Fruit fly (Drosophila melanogaster) whole organism, embryonic: Measurements from ENCODE around the gene ckd.

Source experiments
- CG10147 ChIP-seq: fragments of 200-800 bp; sonication (Bioruptor generic); optimal IDR thresholded peaks from 2 replicates; lab custom pipeline; 2019; ENCODE audit warnings: missing biosample characterization, mild to moderate bottlenecking, missing genetic modification characterization, moderate library complexity
- CG11696 ChIP-seq: fragments of 200-800 bp; sonication (Bioruptor generic); IDR thresholded peaks from 2 replicates; pipeline ENCODE4 v1.3.6; 2022; ENCODE audit warnings: missing biosample characterization, missing genetic modification characterization
- CG12236 ChIP-seq: fragments of 200-800 bp; sonication (Bioruptor generic); optimal IDR thresholded peaks from 2 replicates; lab custom pipeline; 2016; ENCODE audit warnings: missing biosample characterization, missing genetic modification characterization
- CG13624 ChIP-seq: fragments of 200-800 bp; sonication (Bioruptor generic); optimal IDR thresholded peaks from 2 replicates; lab custom pipeline; 2016; ENCODE audit warnings: missing biosample characterization, missing genetic modification characterization
- CG15601 ChIP-seq: fragments of 200-800 bp; sonication (Bioruptor generic); optimal IDR thresholded peaks from 3 replicates; lab custom pipeline; 2019; ENCODE audit warnings: missing biosample characterization, mild to moderate bottlenecking, missing genetic modification characterization, moderate library complexity
- CG17359 ChIP-seq: fragments of 200-800 bp; sonication (Bioruptor generic); optimal IDR thresholded peaks from 3 replicates; lab custom pipeline; 2018; ENCODE audit warnings: missing biosample characterization, mild to moderate bottlenecking, missing genetic modification characterization, moderate library complexity
- CG1792 ChIP-seq: fragments of 200-800 bp; sonication (Bioruptor generic); optimal IDR thresholded peaks from 2 replicates; lab custom pipeline; 2016; ENCODE audit warnings: missing biosample characterization, missing genetic modification characterization
- CG1832 ChIP-seq: fragments of 200-800 bp; sonication (Bioruptor generic); optimal IDR thresholded peaks from 2 replicates; lab custom pipeline; 2017; ENCODE audit warnings: missing biosample characterization, mild to moderate bottlenecking, missing genetic modification characterization, inconsistent platforms
- CG2199 ChIP-seq: fragments of 200-800 bp; sonication (Bioruptor generic); IDR thresholded peaks from 3 replicates; pipeline ENCODE4 v1.3.6; 2022; ENCODE audit warnings: missing biosample characterization, missing genetic modification characterization
- CG31224 ChIP-seq: fragments of 200-800 bp; sonication (Bioruptor generic); IDR thresholded peaks from 2 replicates; pipeline ENCODE4 v1.3.6; 2022; ENCODE audit warnings: missing biosample characterization, missing genetic modification characterization
- CG31365 ChIP-seq: fragments of 200-800 bp; sonication (Bioruptor generic); optimal IDR thresholded peaks from 2 replicates; lab custom pipeline; 2018; ENCODE audit warnings: missing biosample characterization, mild to moderate bottlenecking, missing genetic modification characterization
- CG31388 ChIP-seq: fragments of 200-800 bp; sonication (Bioruptor generic); optimal IDR thresholded peaks from 2 replicates; lab custom pipeline; 2016; ENCODE audit warnings: missing biosample characterization, missing genetic modification characterization
- CG3163 ChIP-seq: fragments of 200-800 bp; sonication (Bioruptor generic); optimal IDR thresholded peaks from 3 replicates; lab custom pipeline; 2016; ENCODE audit warnings: missing biosample characterization, missing genetic modification characterization
- CG32767 ChIP-seq: fragments of 200-800 bp; sonication (Bioruptor generic); IDR thresholded peaks from 2 replicates; pipeline ENCODE4 v1.3.6; 2022; ENCODE audit warnings: missing biosample characterization, missing genetic modification characterization
- CG3407 ChIP-seq: fragments of 200-800 bp; sonication (Bioruptor generic); optimal IDR thresholded peaks from 2 replicates; lab custom pipeline; 2018; ENCODE audit warnings: missing biosample characterization, mild to moderate bottlenecking, missing genetic modification characterization
- CG34422 ChIP-seq: fragments of 200-800 bp; sonication (Bioruptor generic); IDR thresholded peaks from 3 replicates; pipeline ENCODE4 v1.3.6; 2022; ENCODE audit warnings: missing biosample characterization, missing genetic modification characterization
- CG4617 ChIP-seq: fragments of 200-800 bp; sonication (Bioruptor generic); optimal IDR thresholded peaks from 3 replicates; lab custom pipeline; 2016; ENCODE audit warnings: missing biosample characterization, missing genetic modification characterization, borderline replicate concordance
- CG4730 ChIP-seq: fragments of 200-800 bp; sonication (Bioruptor generic); IDR thresholded peaks from 2 replicates; pipeline ENCODE4 v1.3.6; 2022; ENCODE audit warnings: missing biosample characterization, missing genetic modification characterization
- CG6254 ChIP-seq: fragments of 200-800 bp; sonication (Bioruptor generic); optimal IDR thresholded peaks from 3 replicates; lab custom pipeline; 2017; ENCODE audit warnings: mild to moderate bottlenecking, missing biosample characterization, missing genetic modification reagents, missing genetic modification characterization
- CG6683 ChIP-seq: fragments of 200-800 bp; sonication (Bioruptor generic); optimal IDR thresholded peaks from 2 replicates; lab custom pipeline; 2017; ENCODE audit warnings: missing biosample characterization, mild to moderate bottlenecking, missing genetic modification characterization, missing genetic modification reagents
- CG9797 ChIP-seq: fragments of 200-800 bp; sonication (Bioruptor generic); optimal IDR thresholded peaks from 3 replicates; lab custom pipeline; 2018; ENCODE audit warnings: missing biosample characterization, mild to moderate bottlenecking, missing genetic modification characterization
- CTCF ChIP-seq: fragments of 200-800 bp; sonication (Bioruptor generic); optimal IDR thresholded peaks from 2 replicates; lab custom pipeline; 2017; ENCODE audit warnings: missing biosample characterization, mild to moderate bottlenecking, missing genetic modification characterization, moderate library complexity
- Camta ChIP-seq: fragments of 200-800 bp; sonication (Bioruptor generic); optimal IDR thresholded peaks from 2 replicates; lab custom pipeline; 2016; ENCODE audit warnings: missing biosample characterization, missing genetic modification characterization
- CkIIα-i1 ChIP-seq: fragments of 200-800 bp; sonication (Bioruptor generic); IDR thresholded peaks from 2 replicates; pipeline ENCODE4 v1.3.6; 2022; ENCODE audit warnings: missing biosample characterization, missing genetic modification characterization
- Dip2 ChIP-seq: fragments of 200-800 bp; sonication (Bioruptor generic); IDR thresholded peaks from 2 replicates; pipeline ENCODE4 v1.3.6; 2022; ENCODE audit warnings: missing biosample characterization, missing genetic modification characterization
- Dll ChIP-seq: fragments of 200-800 bp; sonication (Bioruptor generic); IDR thresholded peaks from 4 replicates; pipeline ENCODE4 v1.3.6; 2022; ENCODE audit warnings: missing biosample characterization, missing genetic modification characterization; ENCODE audit not compliant: partially characterized antibody
- E2f2 ChIP-seq: fragments of 200-800 bp; sonication (Bioruptor generic); IDR thresholded peaks from 2 replicates; pipeline ENCODE4 v1.3.6; 2022; ENCODE audit warnings: missing biosample characterization, missing genetic modification characterization
- Elba2 ChIP-seq: fragments of 200-800 bp; sonication (Bioruptor generic); optimal IDR thresholded peaks from 3 replicates; lab custom pipeline; 2016; ENCODE audit warnings: missing biosample characterization, missing genetic modification characterization
- HHEX ChIP-seq: fragments of 200-800 bp; sonication (Bioruptor generic); optimal IDR thresholded peaks from 3 replicates; lab custom pipeline; 2017; ENCODE audit warnings: missing biosample characterization, mild to moderate bottlenecking, missing genetic modification characterization, missing genetic modification reagents
- Hmr ChIP-seq: fragments of 200-800 bp; sonication (Bioruptor generic); optimal IDR thresholded peaks from 3 replicates; lab custom pipeline; 2017; ENCODE audit warnings: mild to moderate bottlenecking, missing biosample characterization, missing genetic modification reagents, missing genetic modification characterization
- Hmx ChIP-seq: fragments of 200-800 bp; sonication (Bioruptor generic); optimal IDR thresholded peaks from 2 replicates; lab custom pipeline; 2016; ENCODE audit warnings: missing biosample characterization, missing genetic modification characterization
- Hsf ChIP-seq: fragments of 200-800 bp; sonication (Bioruptor generic); optimal IDR thresholded peaks from 3 replicates; lab custom pipeline; 2016; ENCODE audit warnings: missing biosample characterization, missing genetic modification characterization
- NK7.1 ChIP-seq: fragments of 200-800 bp; sonication (Bioruptor generic); optimal IDR thresholded peaks from 3 replicates; lab custom pipeline; 2016; ENCODE audit warnings: missing biosample characterization, missing genetic modification characterization
- Nf-YB ChIP-seq: fragments of 200-800 bp; sonication (Bioruptor generic); optimal IDR thresholded peaks from 3 replicates; lab custom pipeline; 2019; ENCODE audit warnings: missing biosample characterization, mild to moderate bottlenecking, missing genetic modification characterization, moderate library complexity
- Sin3A ChIP-seq: fragments of >200 bp; optimal IDR thresholded peaks from 2 replicates; lab custom pipeline; 2018
- ap ChIP-seq: fragments of 200-800 bp; sonication (Bioruptor generic); IDR thresholded peaks from 2 replicates; pipeline ENCODE4 v1.3.6; 2022; ENCODE audit warnings: missing biosample characterization, missing genetic modification characterization
- btn ChIP-seq: fragments of 200-800 bp; sonication (Bioruptor generic); optimal IDR thresholded peaks from 2 replicates; lab custom pipeline; 2016; ENCODE audit warnings: missing biosample characterization, missing genetic modification characterization
- caup ChIP-seq: fragments of 200-800 bp; sonication (Bioruptor generic); optimal IDR thresholded peaks from 3 replicates; lab custom pipeline; 2017; ENCODE audit warnings: missing biosample characterization, mild to moderate bottlenecking, missing genetic modification characterization, moderate library complexity; ENCODE audit not compliant: severe bottlenecking
- chm ChIP-seq: fragments of 200-800 bp; sonication (Bioruptor generic); IDR thresholded peaks from 2 replicates; pipeline ENCODE4 v1.3.6; 2022; ENCODE audit warnings: missing biosample characterization, missing genetic modification characterization
- fd64A ChIP-seq: fragments of 200-800 bp; sonication (Bioruptor generic); optimal IDR thresholded peaks from 3 replicates; lab custom pipeline; 2018; ENCODE audit warnings: missing biosample characterization, mild to moderate bottlenecking, missing genetic modification characterization
- ftz-f1 ChIP-seq: fragments of 200-800 bp; sonication (Bioruptor generic); optimal IDR thresholded peaks from 2 replicates; lab custom pipeline; 2016; ENCODE audit warnings: missing biosample characterization, missing genetic modification characterization
- fu2 ChIP-seq: fragments of 200-800 bp; sonication (Bioruptor generic); optimal IDR thresholded peaks from 2 replicates; lab custom pipeline; 2016; ENCODE audit warnings: missing biosample characterization, missing genetic modification characterization
- gem ChIP-seq: fragments of 200-800 bp; sonication (Bioruptor generic); optimal IDR thresholded peaks from 2 replicates; lab custom pipeline; 2019; ENCODE audit warnings: missing biosample characterization, mild to moderate bottlenecking, missing genetic modification characterization, moderate library complexity
- gro ChIP-seq: fragments of 200-800 bp; sonication (Bioruptor generic); optimal IDR thresholded peaks from 2 replicates; lab custom pipeline; 2016; ENCODE audit warnings: missing biosample characterization, missing genetic modification characterization
- h ChIP-seq: fragments of >200 bp; optimal IDR thresholded peaks from 2 replicates; lab custom pipeline; 2017
- lov ChIP-seq, 2 experiments: fragments of 200-800 bp in 1 of 2; fragments of >200 bp in 1 of 2; sonication (Bioruptor generic) in 1 of 2; IDR thresholded peaks in 1 of 2; optimal IDR thresholded peaks in 1 of 2; 2 replicates in 1 of 2; 3 replicates in 1 of 2; pipeline versions ENCODE4 v1.3.6 to Lab custom; 2017 to 2022; ENCODE audit warnings: missing biosample characterization in 1 of 2, missing genetic modification characterization in 1 of 2
- pb ChIP-seq: fragments of 200-800 bp; sonication (Bioruptor generic); optimal IDR thresholded peaks from 3 replicates; lab custom pipeline; 2016; ENCODE audit warnings: missing biosample characterization, missing genetic modification characterization
- peb ChIP-seq: fragments of 200-800 bp; sonication (Bioruptor generic); IDR thresholded peaks from 2 replicates; pipeline ENCODE4 v1.3.6; 2022; ENCODE audit warnings: missing biosample characterization, missing genetic modification characterization
- row ChIP-seq: fragments of 200-800 bp; sonication (Bioruptor generic); IDR thresholded peaks from 3 replicates; pipeline ENCODE4 v1.3.6; 2022; ENCODE audit warnings: missing biosample characterization, missing genetic modification characterization
- sim ChIP-seq: fragments of 200-800 bp; sonication (Bioruptor generic); IDR thresholded peaks from 2 replicates; pipeline ENCODE4 v1.3.6; 2022; ENCODE audit warnings: missing biosample characterization, missing genetic modification characterization
- sug ChIP-seq: fragments of 200-800 bp; optimal IDR thresholded peaks from 2 replicates; lab custom pipeline; 2019; ENCODE audit warnings: missing biosample characterization, mild to moderate bottlenecking, missing genetic modification characterization, moderate library complexity
- tgo ChIP-seq: fragments of 200-800 bp; sonication (Bioruptor generic); IDR thresholded peaks from 3 replicates; pipeline ENCODE4 v1.3.6; 2022; ENCODE audit warnings: missing biosample characterization, missing genetic modification characterization
- toy ChIP-seq: fragments of 200-800 bp; sonication (Bioruptor generic); IDR thresholded peaks from 2 replicates; pipeline ENCODE4 v1.3.6; 2022; ENCODE audit warnings: missing biosample characterization, missing genetic modification characterization

ckd gene

DNA sequence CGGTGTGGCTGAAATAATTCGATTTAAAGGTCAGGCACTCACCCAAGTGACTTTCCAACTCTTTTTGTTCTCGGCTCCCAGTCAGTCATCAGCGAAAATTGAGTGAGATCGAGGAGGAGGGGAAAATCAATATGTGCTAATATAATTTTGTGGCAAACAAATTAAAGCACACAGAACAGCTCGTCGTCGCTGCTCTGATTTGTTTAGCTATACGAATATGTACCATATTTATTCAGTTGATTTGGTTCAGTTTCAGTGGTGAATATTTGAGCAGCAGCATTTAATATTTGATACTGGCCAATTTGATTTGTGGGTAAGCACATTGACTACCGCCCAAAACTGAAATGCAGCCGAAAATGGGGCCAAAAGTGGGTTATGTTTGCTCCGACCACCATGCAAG lies 47.8 kb downstream of the ckd start (continued):
- TF ChIP-seq Elba2 (GFP tag; lab: Kevin White, UChicago) (no peak), sim (no peak), HHEX (GFP tag; lab: Kevin White, UChicago) (peak; percentile 56), Sin3A (lab: Kevin White, UChicago) (no peak), CG3407 (peak; percentile 64), CG34422 (no peak), Hmr (GFP tag; lab: Kevin White, UChicago) (peak; percentile 52), NK7.1 (peak; percentile 19), CG12236 (GFP tag; lab: Kevin White, UChicago) (no peak), CG1792 (GFP tag; lab: Kevin White, UChicago) (peak; percentile 58), CG17359 (tag; lab: Kevin White, UChicago) (no peak), lov (optimal IDR thresholded peaks at IDR 0.05; lab: Kevin White, UChicago) (no peak), lov (GFP tag; IDR thresholded peaks at IDR 0.05; lab: Robert Waterston, UW) (0 out of 3 replicates have a peak, but pooled peaks have one; percentile 12), CG31365 (no peak), CkIIα-i1 (no peak), peb (GFP tag; lab: Robert Waterston, UW) (no peak), caup (peak; percentile 68), Nf-YB (GFP tag; lab: Kevin White, UChicago) (peak; percentile 8), CG4730 (GFP tag; lab: Robert Waterston, UW) (no peak), CG13624 (GFP tag; lab: Kevin White, UChicago) (no peak), CG31224 (no peak), ap (GFP tag; lab: Robert Waterston, UW) (no peak), h (lab: Kevin White, UChicago) (no peak), E2f2 (no peak), CG6683 (GFP tag; lab: Kevin White, UChicago) (no peak), CG10147 (GFP tag; lab: Kevin White, UChicago) (no peak), pb (GFP tag; lab: Kevin White, UChicago) (no peak), Camta (GFP tag; lab: Kevin White, UChicago) (peak; percentile 26), CG11696 (no peak), CG3163 (GFP tag; lab: Kevin White, UChicago) (peak; percentile 13), btn (GFP tag; lab: Kevin White, UChicago) (peak; percentile 21), chm (GFP tag; lab: Robert Waterston, UW) (no peak), CG15601 (tag; lab: Kevin White, UChicago) (peak; percentile 34), gem (tag; lab: Kevin White, UChicago) (peak; percentile 61), fu2 (GFP tag; lab: Kevin White, UChicago) (no peak), Dip2 (GFP tag; lab: Robert Waterston, UW) (no peak), Hsf (GFP tag; lab: Kevin White, UChicago) (peak; percentile 15), CG6254 (GFP tag; lab: Kevin White, UChicago) (peak; percentile 11), Hmx (GFP tag; lab: Kevin White, UChicago) (no peak), CG1832 (no peak), CG2199 (GFP tag; lab: Robert Waterston, UW) (no peak), Dll (GFP tag; lab: Robert Waterston, UW) (no peak), fd64A (GFP tag; lab: Kevin White, UChicago) (peak; percentile 67), CG32767 (no peak), CG31388 (GFP tag; lab: Kevin White, UChicago) (peak; percentile 22), CTCF (GFP tag; lab: Kevin White, UChicago) (no peak), ftz-f1 (GFP tag; lab: Kevin White, UChicago) (no peak), sug (no peak), toy (no peak), tgo (GFP tag; lab: Robert Waterston, UW) (no peak), gro (no peak), row (GFP tag; lab: Robert Waterston, UW) (no peak), CG4617 (GFP tag; lab: Kevin White, UChicago) (no peak), CG9797 (no peak)
